Worm (Caenorhabditis elegans) whole organism, late embryonic: Measurements from ENCODE around the gene Y37E11AM.4.
A peak's percentile ranks its signal among the peaks of the same experiment; 100 is the strongest.

ENCODE experiments used
- C38D4.7 ChIP-seq: fragments of 200-800 bp; sonication (Bioruptor generic); optimal IDR thresholded peaks from 2 replicates; lab custom pipeline; 2018; ENCODE audit warnings: mild to moderate bottlenecking, missing genetic modification characterization, moderate library complexity, missing compliant biosample characterization
- K02D7.2 ChIP-seq: sonication (generic microtip); optimal IDR thresholded peaks from 2 replicates; lab custom pipeline; 2017; ENCODE audit warnings: mild to moderate bottlenecking, missing genetic modification characterization, missing compliant biosample characterization
- T23F11.4 ChIP-seq: fragments of 200-800 bp; sonication (Bioruptor generic); optimal IDR thresholded peaks from 2 replicates; lab custom pipeline; 2018; ENCODE audit warnings: mild to moderate bottlenecking, missing genetic modification characterization, missing compliant biosample characterization
- ahr-1 ChIP-seq: sonication (generic microtip); optimal IDR thresholded peaks from 2 replicates; lab custom pipeline; 2016; ENCODE audit warnings: missing genetic modification characterization, missing compliant biosample characterization
- ama-1 ChIP-seq: fragments of 150-350 bp; optimal IDR thresholded peaks from 2 replicates; lab custom pipeline; 2014
- ceh-19 ChIP-seq: fragments of 200-800 bp; sonication (Bioruptor generic); optimal IDR thresholded peaks from 2 replicates; lab custom pipeline; 2018; ENCODE audit warnings: mild to moderate bottlenecking, missing genetic modification characterization, missing compliant biosample characterization
- ceh-2 ChIP-seq: sonication (generic microtip); optimal IDR thresholded peaks from 2 replicates; lab custom pipeline; 2016; ENCODE audit warnings: missing genotype, missing genetic modification characterization, missing compliant biosample characterization
- ceh-22 ChIP-seq: sonication (generic microtip); optimal IDR thresholded peaks from 2 replicates; lab custom pipeline; 2017; ENCODE audit warnings: missing biosample characterization, missing genetic modification characterization
- ceh-30 ChIP-seq: fragments of 150-350 bp; optimal IDR thresholded peaks from 2 replicates; lab custom pipeline; 2014; ENCODE audit warnings: missing biosample characterization, missing genetic modification characterization
- ceh-34 ChIP-seq: sonication (generic microtip); optimal IDR thresholded peaks from 2 replicates; lab custom pipeline; 2016; ENCODE audit warnings: mild to moderate bottlenecking, missing genetic modification characterization, missing compliant biosample characterization
- ceh-48 ChIP-seq: sonication (generic microtip); optimal IDR thresholded peaks from 2 replicates; lab custom pipeline; 2016; ENCODE audit warnings: missing genetic modification characterization, inconsistent platforms, missing compliant biosample characterization
- ceh-6 ChIP-seq: fragments of 200-800 bp; sonication (Bioruptor generic); optimal IDR thresholded peaks from 2 replicates; lab custom pipeline; 2018; ENCODE audit warnings: mild to moderate bottlenecking, missing genetic modification characterization, missing compliant biosample characterization
- ceh-9 ChIP-seq: sonication (generic microtip); optimal IDR thresholded peaks from 2 replicates; lab custom pipeline; 2016; ENCODE audit warnings: mild to moderate bottlenecking, missing genetic modification characterization, inconsistent platforms, missing compliant biosample characterization
- dmd-4 ChIP-seq: sonication (generic microtip); optimal IDR thresholded peaks from 2 replicates; lab custom pipeline; 2016; ENCODE audit warnings: borderline replicate concordance, missing genetic modification characterization, missing compliant biosample characterization
- elt-2 ChIP-seq: sonication (generic microtip); optimal IDR thresholded peaks from 2 replicates; lab custom pipeline; 2016; ENCODE audit warnings: missing genetic modification reagents, missing genetic modification characterization, missing compliant biosample characterization
- elt-4 ChIP-seq: sonication (generic microtip); optimal IDR thresholded peaks from 2 replicates; lab custom pipeline; 2016; ENCODE audit warnings: missing genetic modification characterization, missing compliant biosample characterization
- eyg-1 ChIP-seq: sonication (generic microtip); optimal IDR thresholded peaks from 2 replicates; lab custom pipeline; 2016; ENCODE audit warnings: missing genotype, missing genetic modification characterization, missing compliant biosample characterization
- fkh-10 ChIP-seq: fragments of 150-350 bp; optimal IDR thresholded peaks from 2 replicates; lab custom pipeline; 2014; ENCODE audit warnings: missing biosample characterization, missing genetic modification reagents, missing genetic modification characterization
- lim-6 ChIP-seq: sonication (generic microtip); optimal IDR thresholded peaks from 2 replicates; lab custom pipeline; 2016; ENCODE audit warnings: missing genetic modification characterization, missing compliant biosample characterization
- lin-11 ChIP-seq: fragments of 200-800 bp; sonication (Bioruptor generic); optimal IDR thresholded peaks from 2 replicates; lab custom pipeline; 2018; ENCODE audit warnings: mild to moderate bottlenecking, missing genetic modification characterization, missing compliant biosample characterization
- madf-2 ChIP-seq: sonication (generic microtip); optimal IDR thresholded peaks from 2 replicates; lab custom pipeline; 2017; ENCODE audit warnings: missing genetic modification characterization, missing compliant biosample characterization
- nhr-11 ChIP-seq: fragments of 150-350 bp; optimal IDR thresholded peaks from 2 replicates; lab custom pipeline; 2014; ENCODE audit warnings: missing biosample characterization, missing genetic modification characterization
- npax-4 ChIP-seq: sonication (generic microtip); optimal IDR thresholded peaks from 2 replicates; lab custom pipeline; 2016; ENCODE audit warnings: missing genetic modification characterization, missing compliant biosample characterization
- odd-2 ChIP-seq: sonication (generic microtip); optimal IDR thresholded peaks from 2 replicates; lab custom pipeline; 2017; ENCODE audit warnings: antibody characterized with exemption, mild to moderate bottlenecking, missing genetic modification characterization, missing compliant biosample characterization
- pat-9 ChIP-seq: fragments of 200-800 bp; sonication (Bioruptor generic); optimal IDR thresholded peaks from 2 replicates; lab custom pipeline; 2018; ENCODE audit warnings: mild to moderate bottlenecking, missing genetic modification characterization, moderate library complexity, missing compliant biosample characterization
- pha-2 ChIP-seq: sonication (generic microtip); optimal IDR thresholded peaks from 2 replicates; lab custom pipeline; 2017; ENCODE audit warnings: mild to moderate bottlenecking, missing genetic modification characterization, missing compliant biosample characterization
- pqm-1 ChIP-seq: sonication (generic microtip); optimal IDR thresholded peaks from 2 replicates; lab custom pipeline; 2016; ENCODE audit warnings: missing genetic modification characterization, missing compliant biosample characterization
- ref-2 ChIP-seq: sonication (generic microtip); optimal IDR thresholded peaks from 2 replicates; lab custom pipeline; 2016; ENCODE audit warnings: missing genetic modification characterization, missing compliant biosample characterization
- rnt-1 ChIP-seq: sonication (generic microtip); optimal IDR thresholded peaks from 2 replicates; lab custom pipeline; 2016; ENCODE audit warnings: missing genetic modification characterization, missing compliant biosample characterization
- sdc-2 ChIP-seq: sonication (generic microtip); optimal IDR thresholded peaks from 2 replicates; lab custom pipeline; 2016; ENCODE audit warnings: missing genotype, missing genetic modification characterization, missing compliant biosample characterization
- tbx-2 ChIP-seq: sonication (generic microtip); optimal IDR thresholded peaks from 2 replicates; lab custom pipeline; 2016; ENCODE audit warnings: missing genetic modification characterization, missing compliant biosample characterization
- ttx-3 ChIP-seq: sonication (generic microtip); optimal IDR thresholded peaks from 2 replicates; lab custom pipeline; 2016; ENCODE audit warnings: missing genetic modification reagents, missing genetic modification characterization, missing compliant biosample characterization
- unc-3 ChIP-seq, 2 experiments: fragments of 200-800 bp in 1 of 2; sonication (Bioruptor generic) in 1 of 2; sonication (generic microtip) in 1 of 2; conservative IDR thresholded peaks in 1 of 2; optimal IDR thresholded peaks in 1 of 2; 2 replicates each; pipeline versions ENCODE4 v1.3.6 to Lab custom; 2016 to 2022; ENCODE audit warnings: missing compliant biosample characterization in 2 of 2, missing genetic modification characterization in 2 of 2, missing genetic modification reagents in 1 of 2
- unc-42 ChIP-seq: sonication (generic microtip); optimal IDR thresholded peaks from 2 replicates; lab custom pipeline; 2016; ENCODE audit warnings: missing genotype, missing genetic modification characterization, missing compliant biosample characterization
- unc-55 ChIP-seq: sonication (generic microtip); optimal IDR thresholded peaks from 2 replicates; lab custom pipeline; 2017; ENCODE audit warnings: missing biosample characterization, missing genetic modification reagents, missing genetic modification characterization

The Y37E11AM.4 gene

ce11 chrIV:3722690-3723089 lies at the start of gene Y37E11AM.4:
Gene Y37E11AM.4, minus strand, starts transcription at chrIV:3722790.
- TF ChIP-seq ceh-34 (tag; lab: Kevin White, UChicago) (no peak), nhr-11 (tag; lab: Kevin White, UChicago) (no peak)
- TF ChIP-seq, all 69 proteins: peak for 0

ce11 chrIV:3767749-3768148 lies 45.2 kb upstream of the Y37E11AM.4 start:
- TF ChIP-seq pat-9 (no peak), fkh-10 (GFP tag; lab: Kevin White, UChicago) (no peak), unc-3 (GFP tag; conservative IDR thresholded peaks at IDR 0.05; lab: Robert Waterston, UW) (no peak), unc-3 (tag; optimal IDR thresholded peaks at IDR 0.05; lab: Kevin White, UChicago) (no peak), elt-4 (tag; lab: Kevin White, UChicago) (no peak), elt-2 (tag; lab: Kevin White, UChicago) (no peak)

ce11 chrIV:3766589-3766988 lies 44.0 kb upstream of the Y37E11AM.4 start, which contains the start of gene vab-2:
Gene vab-2, minus strand, starts transcription at chrIV:3766826.
- TF ChIP-seq npax-4: no peak
- no peak for TF ChIP-seq C38D4.7 (GFP tag; lab: Kevin White, UChicago)
- TF ChIP-seq nhr-11 (tag; lab: Kevin White, UChicago): no peak
- TF ChIP-seq dmd-4 (tag; lab: Kevin White, UChicago): no peak
- no peak for TF ChIP-seq ceh-2
- TF ChIP-seq T23F11.4: no peak
- TF ChIP-seq ceh-30 (tag; lab: Kevin White, UChicago): no peak
- no peak for TF ChIP-seq ceh-6
- TF ChIP-seq rnt-1 (tag; lab: Kevin White, UChicago): no peak
- no peak for TF ChIP-seq ceh-48 (tag; lab: Kevin White, UChicago)
- no peak for TF ChIP-seq madf-2 (tag; lab: Kevin White, UChicago)
- TF ChIP-seq pha-2 (tag; lab: Kevin White, UChicago): no peak
- TF ChIP-seq ttx-3 (tag; lab: Kevin White, UChicago): no peak
- TF ChIP-seq odd-2 (tag; lab: Kevin White, UChicago): no peak
- no peak for TF ChIP-seq fkh-10 (GFP tag; lab: Kevin White, UChicago)
- TF ChIP-seq lin-11 (tag; lab: Kevin White, UChicago): no peak
- TF ChIP-seq K02D7.2 (tag; lab: Kevin White, UChicago): no peak
- TF ChIP-seq unc-55 (GFP tag; lab: Kevin White, UChicago): no peak
- no peak for TF ChIP-seq ceh-34 (tag; lab: Kevin White, UChicago)
- no peak for TF ChIP-seq pqm-1 (tag; lab: Kevin White, UChicago)
- TF ChIP-seq, all 69 proteins: peak for 0

ce11 chrIV:3765457-3765856 lies 42.9 kb upstream of the Y37E11AM.4 start:
- TF ChIP-seq unc-55 (GFP tag; lab: Kevin White, UChicago) (peak; percentile 82), sdc-2 (tag; lab: Kevin White, UChicago) (no peak)
- TF ChIP-seq, all 69 proteins: peak for 1

ce11 chrIV:3764012-3764549 lies 41.5 kb upstream of the Y37E11AM.4 start:
- no peak for TF ChIP-seq ceh-19 (GFP tag; lab: Kevin White, UChicago)
- TF ChIP-seq ama-1: peak; percentile 43
- TF ChIP-seq T23F11.4: no peak
- TF ChIP-seq eyg-1 (tag; lab: Kevin White, UChicago): no peak
- no peak for TF ChIP-seq C38D4.7 (GFP tag; lab: Kevin White, UChicago)
- TF ChIP-seq ceh-22 (tag; lab: Kevin White, UChicago): peak; percentile 60
- no peak for TF ChIP-seq ceh-9 (tag; lab: Kevin White, UChicago)
- peak; percentile 34 for TF ChIP-seq ref-2
- TF ChIP-seq ceh-6: no peak
- TF ChIP-seq unc-42: peak; percentile 39
- TF ChIP-seq tbx-2 (tag; lab: Kevin White, UChicago): peak; percentile 69
- TF ChIP-seq ahr-1 (tag; lab: Kevin White, UChicago): no peak
- TF ChIP-seq lim-6 (tag; lab: Kevin White, UChicago): no peak
- TF ChIP-seq, all 69 proteins: peak for 5
